Worm (Caenorhabditis elegans): ENCODE measurements around the gene F27C8.3.

The F27C8.3 gene

DNA sequence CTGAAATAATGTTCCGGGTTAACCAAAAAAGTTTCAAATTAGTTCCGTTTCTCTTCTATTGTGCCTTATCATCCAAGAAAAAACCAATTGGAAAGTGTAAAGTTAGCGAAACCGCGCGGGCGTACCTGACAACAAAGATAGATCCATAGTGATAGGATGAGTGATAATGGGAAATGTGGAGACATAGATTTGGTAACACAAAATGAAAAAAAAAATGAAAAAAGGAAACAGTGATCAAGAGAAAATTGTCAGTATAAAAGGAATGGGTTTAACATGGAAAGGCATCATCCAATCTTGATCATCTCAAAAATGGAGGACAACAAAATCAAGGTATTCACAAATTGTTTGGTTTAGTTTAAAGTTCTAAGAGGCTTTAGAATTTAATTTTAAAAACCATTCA, 32.6 kb downstream of the F27C8.3 start, which contains the start of gene col-122:
col-122 (plus strand) TSS at position 301 of the 400 bp plus-strand sequence.
- no peak for TF ChIP-seq ztf-4 (tag; optimal IDR thresholded peaks at IDR 0.05)
- no peak for TF ChIP-seq tbx-2 (tag; optimal IDR thresholded peaks at IDR 0.05)
- TF ChIP-seq elt-3 (tag; optimal IDR thresholded peaks at IDR 0.05) = no peak
- no peak for TF ChIP-seq nhr-76 (tag; optimal IDR thresholded peaks at IDR 0.05)
- no peak for TF ChIP-seq nhr-67 (tag; optimal IDR thresholded peaks at IDR 0.05)
- TF ChIP-seq nhr-23 (tag; optimal IDR thresholded peaks at IDR 0.05) = no peak
- no peak for TF ChIP-seq snpc-4 (tag; optimal IDR thresholded peaks at IDR 0.05)
- TF ChIP-seq lin-39 (tag; optimal IDR thresholded peaks at IDR 0.05) = no peak
- TF ChIP-seq ztf-11 (tag; optimal IDR thresholded peaks at IDR 0.05) = no peak
- no peak for TF ChIP-seq elt-1 (tag; optimal IDR thresholded peaks at IDR 0.05)
- TF ChIP-seq nhr-12 (tag; optimal IDR thresholded peaks at IDR 0.05) = no peak
- no peak for TF ChIP-seq unc-62 (GFP tag; optimal IDR thresholded peaks at IDR 0.05)

ce11 chrIV:9545986-9546385, 49.7 kb downstream of the F27C8.3 start, which contains the start of gene T05A1.5:
Gene T05A1.5 (plus strand): TSS chrIV:9546286.
- TF ChIP-seq nhr-76 (tag; optimal IDR thresholded peaks at IDR 0.05) = no peak
- TF ChIP-seq lin-39 (tag; optimal IDR thresholded peaks at IDR 0.05) = no peak
- no peak for TF ChIP-seq skn-1 (tag; optimal IDR thresholded peaks at IDR 0.05)
- TF ChIP-seq nhr-12 (tag; optimal IDR thresholded peaks at IDR 0.05) = no peak
- TF ChIP-seq nhr-11 (tag; optimal IDR thresholded peaks at IDR 0.05) = no peak
- no peak for TF ChIP-seq ama-1 (optimal IDR thresholded peaks at IDR 0.05)
- TF ChIP-seq ceh-16 (tag; optimal IDR thresholded peaks at IDR 0.05) = no peak
- no peak for TF ChIP-seq elt-2 (tag; optimal IDR thresholded peaks at IDR 0.05)
- no peak for TF ChIP-seq elt-1 (tag; optimal IDR thresholded peaks at IDR 0.05)
- TF ChIP-seq nhr-77 (tag; optimal IDR thresholded peaks at IDR 0.05) = no peak
- TF ChIP-seq fkh-2 (tag; optimal IDR thresholded peaks at IDR 0.05) = no peak
- TF ChIP-seq nhr-28 (tag; optimal IDR thresholded peaks at IDR 0.05) = no peak
- no peak for TF ChIP-seq lsy-12 (tag; optimal IDR thresholded peaks at IDR 0.05)
- no peak for TF ChIP-seq ceh-9 (tag; optimal IDR thresholded peaks at IDR 0.05)
- TF ChIP-seq tbx-2 (tag; optimal IDR thresholded peaks at IDR 0.05) = no peak
- TF ChIP-seq fos-1 (tag; optimal IDR thresholded peaks at IDR 0.05) = no peak

Measured in whole organism, L3 larva.